Worm (Caenorhabditis elegans): ENCODE results near the gene slc-25A18.2.

ce11 chrIV:7506711-7507110 is 31.9 kb downstream of the slc-25A18.2 start:
- no peak for TF ChIP-seq flt-1 (GFP tag; IDR thresholded peaks at IDR 0.05)
- TF ChIP-seq med-1 (GFP tag; optimal IDR thresholded peaks at IDR 0.05; ENCODE audit: insufficient read depth) = no peak
- no peak for TF ChIP-seq cog-1 (tag; optimal IDR thresholded peaks at IDR 0.05)
- no peak for TF ChIP-seq ztf-23 (GFP tag; IDR thresholded peaks at IDR 0.05)
- TF ChIP-seq ztf-29 (GFP tag; IDR thresholded peaks at IDR 0.05) = no peak
- no peak for TF ChIP-seq tab-1 (GFP tag; IDR thresholded peaks at IDR 0.05)
